Worm (Caenorhabditis elegans): ENCODE results near the gene Y38H6C.18.
"Not testable (repeated sequence)": the region's sequence is repeated elsewhere in the genome, so short reads cannot be mapped to it uniquely, and the experiment has no call there.

Y38H6C.18 gene

DNA sequence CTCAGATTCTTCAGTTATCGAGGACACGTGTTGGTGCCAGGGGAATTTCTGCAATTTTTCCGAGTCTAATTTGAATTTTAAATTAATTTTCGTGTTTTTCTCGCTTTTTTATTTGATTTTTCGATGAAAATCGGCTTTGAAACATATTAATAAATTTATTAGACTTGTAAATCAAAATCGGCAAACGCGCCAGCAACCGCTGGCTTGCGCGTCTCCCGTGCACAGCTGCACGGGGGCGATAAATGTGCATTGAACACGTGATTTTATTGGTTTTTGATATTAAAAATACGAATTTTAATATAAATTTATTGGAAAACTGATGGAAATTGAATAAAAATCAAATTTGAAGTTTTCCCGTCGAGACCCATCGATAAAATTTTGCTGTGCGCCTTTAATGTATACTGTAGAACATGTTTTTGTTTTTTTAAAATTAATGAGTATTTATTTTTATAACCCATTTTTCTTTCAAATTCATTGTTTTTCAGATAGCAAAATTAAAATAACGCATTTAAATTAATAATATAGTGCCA, 33.6 kb upstream of the Y38H6C.18 start, which contains the start of gene F26F2.7 (continued):
- TF ChIP-seq ztf-11 (tag; optimal IDR thresholded peaks at IDR 0.05): peak in 1 of 2 experiments; percentile 67
- no peak for TF ChIP-seq ces-1 (GFP tag; optimal IDR thresholded peaks at IDR 0.05)
- peak; percentile 88 for TF ChIP-seq irx-1 (tag; optimal IDR thresholded peaks at IDR 0.05)
- TF ChIP-seq vab-15 (tag; optimal IDR thresholded peaks at IDR 0.05): no peak
- peak; percentile 40 for TF ChIP-seq jun-1 (tag; optimal IDR thresholded peaks at IDR 0.05)

DNA sequence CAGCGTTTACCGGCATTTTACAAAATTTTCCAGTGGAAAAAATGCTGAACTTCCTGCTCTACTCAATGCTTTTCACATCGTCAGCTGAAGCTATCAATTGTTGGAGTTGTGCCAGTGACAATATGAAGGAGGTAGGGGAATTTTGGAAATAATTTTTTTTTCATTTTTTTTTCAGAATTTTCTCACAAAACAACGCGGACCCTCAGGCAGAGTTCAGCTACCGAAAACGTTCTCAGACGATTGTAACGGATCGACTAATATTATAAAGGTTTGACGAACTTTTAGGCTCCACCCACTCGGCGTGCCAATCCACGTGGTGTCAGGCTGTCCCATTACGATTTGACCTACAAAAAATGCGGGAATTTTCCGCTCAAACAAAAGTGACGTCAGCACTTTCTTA, 32.6 kb upstream of the Y38H6C.18 start, which contains the start of gene F26F2.8:
Gene F26F2.8 (plus strand): TSS at position 13 of the 400 bp plus-strand sequence.
- TF ChIP-seq F16B12.6 (tag; optimal IDR thresholded peaks at IDR 0.05) (no peak), mef-2 (tag; optimal IDR thresholded peaks at IDR 0.05) (no peak), nhr-85 (tag) (no peak), efl-1 (optimal IDR thresholded peaks at IDR 0.05) (no peak), efl-1 (GFP tag; optimal IDR thresholded peaks at IDR 0.05 in 1 of 2) (peak in 1 of 2 experiments; percentile 66), nhr-28 (tag; optimal IDR thresholded peaks at IDR 0.05) (no peak), ceh-90 (tag; optimal IDR thresholded peaks at IDR 0.05) (no peak), pag-3 (tag; optimal IDR thresholded peaks at IDR 0.05; ENCODE audit: borderline replicate concordance, insufficient read depth) (no peak), aly-2 (tag; optimal IDR thresholded peaks at IDR 0.05) (no peak)

DNA sequence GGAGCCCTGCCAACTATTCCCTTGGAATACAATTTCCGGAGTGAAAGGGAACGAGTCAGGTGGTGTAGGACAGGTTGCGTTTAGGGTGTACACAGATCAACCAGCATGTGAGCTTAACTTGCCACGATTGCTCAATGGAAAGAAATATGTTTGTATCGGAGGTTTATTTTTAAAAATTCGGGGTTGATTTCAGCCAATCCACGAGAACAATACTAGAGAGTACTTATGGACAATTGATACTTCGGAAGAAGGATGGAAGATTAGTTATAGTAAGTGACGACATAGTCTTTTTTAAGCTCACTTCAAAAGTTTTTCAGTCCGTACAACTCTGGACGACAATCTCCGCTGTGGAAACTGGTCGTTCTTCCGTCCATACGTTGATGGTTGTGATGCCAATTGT, 27.9 kb upstream of the Y38H6C.18 start:
- no peak for TF ChIP-seq egl-27 (tag; optimal IDR thresholded peaks at IDR 0.05)
- TF ChIP-seq lin-39 (tag; optimal IDR thresholded peaks at IDR 0.05): no peak
- TF ChIP-seq mdl-1 (tag; optimal IDR thresholded peaks at IDR 0.05): no peak
- no peak for TF ChIP-seq nhr-28 (tag; optimal IDR thresholded peaks at IDR 0.05)
- TF ChIP-seq nhr-77 (tag; optimal IDR thresholded peaks at IDR 0.05): no peak
- no peak for TF ChIP-seq C34B4.2 (tag; optimal IDR thresholded peaks at IDR 0.05)
- no peak for TF ChIP-seq ama-1 (optimal IDR thresholded peaks at IDR 0.05)

DNA sequence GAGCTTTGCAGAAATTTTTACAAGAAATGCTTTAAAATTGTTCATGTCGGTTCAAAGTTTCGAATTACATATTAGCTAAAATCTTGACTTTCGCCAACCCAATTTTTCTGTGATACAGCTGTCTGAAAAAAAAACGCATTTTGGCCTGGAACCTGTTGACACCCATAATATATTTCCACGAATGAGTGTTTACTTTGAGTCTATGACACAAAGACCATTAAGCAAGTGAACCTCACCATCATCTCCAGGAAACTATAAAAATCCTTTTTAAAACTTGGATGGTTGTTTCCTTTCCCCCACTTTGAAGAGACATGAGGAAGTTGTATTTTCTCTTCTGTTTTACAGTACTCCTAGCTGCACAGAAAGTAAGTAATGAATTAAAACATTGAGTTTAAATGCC, 27.4 kb upstream of the Y38H6C.18 start, which contains the start of gene clec-263:
Gene clec-263 (plus strand): TSS at position 301 of the 400 bp plus-strand sequence.
- TF ChIP-seq ceh-63 (GFP tag; optimal IDR thresholded peaks at IDR 0.05): no peak
- TF ChIP-seq efl-1 (optimal IDR thresholded peaks at IDR 0.05): no peak
- TF ChIP-seq efl-1 (GFP tag; optimal IDR thresholded peaks at IDR 0.05 in 1 of 2): peak in 1 of 2 experiments; percentile 4

DNA sequence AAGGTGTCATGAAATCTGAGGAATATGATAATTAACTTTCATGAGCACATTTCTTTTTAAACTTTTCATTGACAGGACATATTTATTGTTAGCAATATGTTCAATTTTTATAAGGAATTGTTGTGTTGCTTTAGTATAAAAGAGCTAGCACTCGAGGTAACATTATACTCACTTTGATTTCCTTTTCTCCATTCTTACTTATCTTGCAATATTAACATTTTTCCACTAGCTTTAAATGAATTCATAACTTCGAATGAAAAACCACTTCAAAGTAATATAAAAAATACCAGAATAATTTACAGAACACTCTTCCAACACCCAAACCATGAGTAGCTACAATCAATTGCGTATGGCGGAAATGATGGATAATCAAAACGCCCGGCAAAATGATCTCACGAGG, 26.4 kb upstream of the Y38H6C.18 start, which contains the start of gene F26F2.5:
Gene F26F2.5 (plus strand): TSS at position 301 of the 400 bp plus-strand sequence.
- TF ChIP-seq dpl-1 (GFP tag; optimal IDR thresholded peaks at IDR 0.05) (no peak), lin-35 (GFP tag; optimal IDR thresholded peaks at IDR 0.05) (no peak), nhr-85 (tag) (no peak)

DNA sequence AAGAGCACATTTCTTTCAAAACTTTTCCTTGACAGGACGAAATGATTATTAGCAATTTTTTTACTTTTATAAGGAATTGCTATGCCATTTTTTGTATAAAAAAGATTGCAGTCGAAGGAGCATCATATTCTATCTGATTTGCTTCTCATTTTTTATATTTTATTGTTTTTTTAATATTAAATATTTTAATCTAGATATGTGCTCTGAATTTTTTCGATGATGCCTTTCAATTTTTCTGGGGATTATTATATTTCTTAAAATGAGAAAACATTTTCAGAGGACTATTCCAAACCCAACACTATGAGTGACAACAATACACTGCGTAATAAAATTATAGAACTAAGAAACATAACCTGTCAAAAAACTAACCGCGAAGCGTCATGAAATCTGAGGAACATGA, 22.0 kb upstream of the Y38H6C.18 start, which contains the start of gene F26F2.4:
Gene F26F2.4 (plus strand): TSS at position 301 of the 400 bp plus-strand sequence.
- TF ChIP-seq sptf-1 (tag; optimal IDR thresholded peaks at IDR 0.05); mab-9 (GFP tag; IDR thresholded peaks at IDR 0.05); mdl-1 (tag; optimal IDR thresholded peaks at IDR 0.05): not testable (repeated sequence)

DNA sequence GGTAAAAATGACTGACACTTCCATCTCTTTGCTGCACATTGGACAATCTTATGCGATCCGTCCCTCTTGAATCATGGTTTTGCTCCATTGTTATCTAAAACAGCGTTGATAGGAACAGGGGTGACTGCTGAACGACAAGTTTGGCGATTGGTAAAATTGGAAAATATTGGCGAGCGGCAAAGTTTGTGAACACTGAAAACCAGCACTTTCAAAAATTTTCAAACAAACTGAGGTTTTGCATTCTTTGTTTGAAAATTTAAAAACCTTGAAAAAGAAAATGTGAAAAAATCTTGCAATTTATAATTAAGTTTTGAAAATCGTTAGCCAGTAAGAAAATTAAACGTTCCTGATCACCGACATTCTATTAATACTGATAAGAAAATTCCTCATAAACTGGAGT, 19.5 kb upstream of the Y38H6C.18 start, which contains the start of gene F26F2.3:
Gene F26F2.3 (minus strand): TSS at position 101 of the 400 bp plus-strand sequence.
- TF ChIP-seq ces-1 (GFP tag; optimal IDR thresholded peaks at IDR 0.05) (no peak), rnt-1 (tag; optimal IDR thresholded peaks at IDR 0.05) (no peak), lin-14 (GFP tag; optimal IDR thresholded peaks at IDR 0.05) (no peak), ceh-90 (tag; optimal IDR thresholded peaks at IDR 0.05) (no peak), nhr-47 (tag; optimal IDR thresholded peaks at IDR 0.05) (no peak), fkh-10 (GFP tag; optimal IDR thresholded peaks at IDR 0.05) (no peak), zag-1 (tag; optimal IDR thresholded peaks at IDR 0.05) (no peak), egl-27 (tag; optimal IDR thresholded peaks at IDR 0.05) (no peak), efl-3 (GFP tag; optimal IDR thresholded peaks at IDR 0.05) (no peak), unc-130 (tag; optimal IDR thresholded peaks at IDR 0.05) (no peak), nhr-90 (tag; optimal IDR thresholded peaks at IDR 0.05; ENCODE audit: poor library complexity) (no peak), nhr-237 (tag; optimal IDR thresholded peaks at IDR 0.05) (no peak), ceh-88 (GFP tag; IDR thresholded peaks at IDR 0.05) (no peak), elt-3 (tag; optimal IDR thresholded peaks at IDR 0.05) (no peak), swsn-7 (tag; optimal IDR thresholded peaks at IDR 0.05) (no peak), nhr-85 (tag) (no peak), ztf-4 (tag; optimal IDR thresholded peaks at IDR 0.05) (no peak), nhr-76 (tag; optimal IDR thresholded peaks at IDR 0.05) (no peak), vab-15 (tag; optimal IDR thresholded peaks at IDR 0.05) (no peak)

All from whole organism, L1 larva.